Worm (Caenorhabditis elegans): ENCODE results near the gene dod-6.

dod-6 gene

DNA sequence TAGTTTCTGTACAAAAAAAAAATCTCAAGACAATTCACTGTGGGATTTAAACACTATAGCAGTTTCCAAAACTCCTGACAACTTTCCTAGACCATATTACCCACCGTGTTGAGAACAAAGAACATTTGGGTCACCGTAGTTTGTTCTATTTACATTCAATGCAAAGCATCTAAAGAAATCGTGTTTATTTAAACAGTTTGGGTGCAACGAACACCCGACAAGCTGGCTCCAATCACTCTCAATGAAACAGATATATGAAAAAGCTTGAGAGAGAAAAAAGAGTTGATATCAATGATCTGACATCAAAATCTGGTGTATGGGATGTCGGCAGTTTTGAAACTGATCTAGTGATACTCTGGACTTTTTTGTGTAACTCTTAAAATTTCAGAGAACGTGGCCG is 42.5 kb upstream of the dod-6 start:
- TF ChIP-seq nhr-47 (tag; optimal IDR thresholded peaks at IDR 0.05) (no peak), Y116A8C.19 (tag; optimal IDR thresholded peaks at IDR 0.05; ENCODE audit: borderline replicate concordance) (no peak), ztf-4 (tag; optimal IDR thresholded peaks at IDR 0.05) (peak; percentile 29), fkh-8 (tag; optimal IDR thresholded peaks at IDR 0.05) (no peak), nhr-20 (tag; optimal IDR thresholded peaks at IDR 0.05) (peak; percentile 5), nhr-19 (GFP tag; conservative IDR thresholded peaks at IDR 0.05) (peak; percentile 22; the same call in 1 of the 2 replicates), tlp-1 (tag; optimal IDR thresholded peaks at IDR 0.05) (no peak), unc-30 (tag; optimal IDR thresholded peaks at IDR 0.05) (no peak), nhr-28 (tag; optimal IDR thresholded peaks at IDR 0.05) (no peak), ama-1 (optimal IDR thresholded peaks at IDR 0.05) (no peak), fkh-10 (GFP tag; optimal IDR thresholded peaks at IDR 0.05) (no peak), jun-1 (tag; optimal IDR thresholded peaks at IDR 0.05) (no peak), zag-1 (tag; optimal IDR thresholded peaks at IDR 0.05) (no peak), rnt-1 (tag; optimal IDR thresholded peaks at IDR 0.05) (no peak), egl-13 (tag; optimal IDR thresholded peaks at IDR 0.05) (no peak), nhr-77 (tag; optimal IDR thresholded peaks at IDR 0.05) (no peak), efl-1 (optimal IDR thresholded peaks at IDR 0.05) (no peak), efl-1 (GFP tag; optimal IDR thresholded peaks at IDR 0.05 in 1 of 2) (no peak), mef-2 (tag; optimal IDR thresholded peaks at IDR 0.05) (no peak), skn-1 (tag; optimal IDR thresholded peaks at IDR 0.05) (no peak), aly-2 (tag; optimal IDR thresholded peaks at IDR 0.05) (no peak), unc-86 (tag; optimal IDR thresholded peaks at IDR 0.05) (no peak), aha-1 (tag; optimal IDR thresholded peaks at IDR 0.05) (no peak), lir-3 (tag; optimal IDR thresholded peaks at IDR 0.05; ENCODE audit: poor library complexity) (no peak), snu-23 (GFP tag; optimal IDR thresholded peaks at IDR 0.05) (peak; percentile 15), nhr-76 (tag; optimal IDR thresholded peaks at IDR 0.05) (no peak), C04F5.9 (tag; optimal IDR thresholded peaks at IDR 0.05) (no peak), dpl-1 (GFP tag; optimal IDR thresholded peaks at IDR 0.05) (no peak), lin-15B (tag; optimal IDR thresholded peaks at IDR 0.05) (no peak), lin-14 (GFP tag; optimal IDR thresholded peaks at IDR 0.05) (peak; percentile 34), tbx-2 (tag; optimal IDR thresholded peaks at IDR 0.05) (peak; percentile 42), nhr-71 (tag; optimal IDR thresholded peaks at IDR 0.05) (peak; percentile 73), vab-15 (tag; optimal IDR thresholded peaks at IDR 0.05) (no peak), fkh-4 (tag; optimal IDR thresholded peaks at IDR 0.05; ENCODE audit: borderline replicate concordance) (no peak), xbp-1 (tag; optimal IDR thresholded peaks at IDR 0.05) (no peak), zip-4 (GFP tag; optimal IDR thresholded peaks at IDR 0.05) (no peak), ces-1 (GFP tag; optimal IDR thresholded peaks at IDR 0.05) (no peak), pqm-1 (tag; optimal IDR thresholded peaks at IDR 0.05) (no peak), elt-3 (tag; optimal IDR thresholded peaks at IDR 0.05) (no peak), nhr-90 (tag; optimal IDR thresholded peaks at IDR 0.05; ENCODE audit: poor library complexity) (no peak), unc-98 (GFP tag; IDR thresholded peaks at IDR 0.05) (no peak), efl-3 (GFP tag; optimal IDR thresholded peaks at IDR 0.05) (no peak), F16B12.6 (tag; optimal IDR thresholded peaks at IDR 0.05) (no peak), nhr-11 (tag; optimal IDR thresholded peaks at IDR 0.05) (no peak), dsc-1 (tag; optimal IDR thresholded peaks at IDR 0.05) (no peak), ceh-90 (tag; optimal IDR thresholded peaks at IDR 0.05) (no peak), mep-1 (tag; optimal IDR thresholded peaks at IDR 0.05) (no peak), nhr-84 (tag; optimal IDR thresholded peaks at IDR 0.05) (no peak), grh-1 (GFP tag; IDR thresholded peaks at IDR 0.05) (no peak), lin-39 (tag; optimal IDR thresholded peaks at IDR 0.05) (no peak), isw-1 (GFP tag; IDR thresholded peaks at IDR 0.05) (no peak), lsy-2 (tag; optimal IDR thresholded peaks at IDR 0.05) (peak; percentile 14 to 16), hlh-4 (tag; optimal IDR thresholded peaks at IDR 0.05) (no peak), elt-2 (tag; optimal IDR thresholded peaks at IDR 0.05) (no peak), mab-9 (GFP tag; IDR thresholded peaks at IDR 0.05) (no peak)
